Worm (Caenorhabditis elegans) whole organism, midembryonic: Measurements from ENCODE around the gene B0563.7.
A peak's percentile ranks its signal among the peaks of the same experiment; 100 is the strongest.

Experiments used
- T22C8.4 ChIP-seq: fragments of 200-800 bp; sonication (Bioruptor generic); IDR thresholded peaks from 2 replicates; pipeline ENCODE4 v1.3.6; 2022; ENCODE audit warnings: missing genetic modification characterization, missing compliant biosample characterization
- cog-1 ChIP-seq: sonication (generic microtip); optimal IDR thresholded peaks from 2 replicates; lab custom pipeline; 2016; ENCODE audit warnings: missing genetic modification characterization, missing compliant biosample characterization
- flt-1 ChIP-seq: fragments of 200-800 bp; sonication (Bioruptor generic); IDR thresholded peaks from 2 replicates; pipeline ENCODE4 v1.3.6; 2022; ENCODE audit warnings: missing genetic modification characterization, missing compliant biosample characterization
- klf-2 ChIP-seq: fragments of 200-800 bp; sonication (Bioruptor generic); conservative IDR thresholded peaks from 2 replicates; pipeline ENCODE4 v1.3.6; 2022; ENCODE audit warnings: missing genetic modification reagents, missing genetic modification characterization, missing compliant biosample characterization
- med-1 ChIP-seq: sonication (generic microtip); optimal IDR thresholded peaks from 2 replicates; lab custom pipeline; 2017; ENCODE audit warnings: missing genetic modification characterization, mild to moderate bottlenecking, missing compliant biosample characterization, antibody characterized with exemption, missing genetic modification reagents; ENCODE audit not compliant: insufficient read depth
- ref-1 ChIP-seq: fragments of 200-800 bp; sonication (Bioruptor generic); conservative IDR thresholded peaks from 2 replicates; pipeline ENCODE4 v1.3.6; 2022; ENCODE audit warnings: missing genetic modification reagents, missing genetic modification characterization, missing compliant biosample characterization
- tab-1 ChIP-seq: fragments of 200-800 bp; sonication (Bioruptor generic); IDR thresholded peaks from 2 replicates; pipeline ENCODE4 v1.3.6; 2022; ENCODE audit warnings: missing genetic modification characterization, missing compliant biosample characterization
- ztf-23 ChIP-seq: fragments of 200-800 bp; sonication (Bioruptor generic); IDR thresholded peaks from 2 replicates; pipeline ENCODE4 v1.3.6; 2022; ENCODE audit warnings: missing genetic modification reagents, missing genetic modification characterization, missing compliant biosample characterization
- ztf-29 ChIP-seq: fragments of 200-800 bp; sonication (Bioruptor generic); IDR thresholded peaks from 2 replicates; pipeline ENCODE4 v1.3.6; 2022; ENCODE audit warnings: missing genetic modification reagents, missing genetic modification characterization, missing compliant biosample characterization

Gene B0563.7

ce11 chrX:9146953-9147352 is 7.2 kb downstream of the B0563.7 start:
- TF ChIP-seq ref-1 (GFP tag; lab: Robert Waterston, UW), result no peak
- TF ChIP-seq flt-1 (GFP tag; lab: Robert Waterston, UW), result no peak
- no peak for TF ChIP-seq ztf-29
- no peak for TF ChIP-seq tab-1 (GFP tag; lab: Robert Waterston, UW)
- no peak for TF ChIP-seq klf-2 (GFP tag; lab: Robert Waterston, UW)
- no peak for TF ChIP-seq ztf-23
- TF ChIP-seq med-1 (GFP tag; lab: Kevin White, UChicago), result no peak
- TF ChIP-seq T22C8.4 (GFP tag; lab: Robert Waterston, UW), result no peak
- TF ChIP-seq cog-1, result no peak

ce11 chrX:9145848-9146247 is 8.3 kb downstream of the B0563.7 start, which contains the start of gene B0563.5:
Gene B0563.5 (plus strand): TSS chrX:9146148.
- TF ChIP-seq ztf-29, result no peak
- no peak for TF ChIP-seq tab-1 (GFP tag; lab: Robert Waterston, UW)
- TF ChIP-seq ref-1 (GFP tag; lab: Robert Waterston, UW), result no peak
- TF ChIP-seq ztf-23, result no peak

ce11 chrX:9137402-9137801 is 16.7 kb downstream of the B0563.7 start, which contains the start of gene B0563.6:
Gene B0563.6 (plus strand): TSS chrX:9137702.
- no peak for TF ChIP-seq ztf-29
- TF ChIP-seq klf-2 (GFP tag; lab: Robert Waterston, UW), result no peak
- no peak for TF ChIP-seq flt-1 (GFP tag; lab: Robert Waterston, UW)
- TF ChIP-seq tab-1 (GFP tag; lab: Robert Waterston, UW), result no peak
- no peak for TF ChIP-seq ref-1 (GFP tag; lab: Robert Waterston, UW)
- no peak for TF ChIP-seq T22C8.4 (GFP tag; lab: Robert Waterston, UW)
- TF ChIP-seq ztf-23, result no peak
- no peak for TF ChIP-seq cog-1
- TF ChIP-seq med-1 (GFP tag; lab: Kevin White, UChicago), result no peak

ce11 chrX:9117541-9117940 is 36.6 kb downstream of the B0563.7 start:
- TF ChIP-seq med-1 (GFP tag; lab: Kevin White, UChicago), result no peak
- TF ChIP-seq ref-1 (GFP tag; lab: Robert Waterston, UW), result no peak
- no peak for TF ChIP-seq T22C8.4 (GFP tag; lab: Robert Waterston, UW)
- TF ChIP-seq tab-1 (GFP tag; lab: Robert Waterston, UW), result no peak

ce11 chrX:9113829-9114228 is 40.3 kb downstream of the B0563.7 start, which contains the start of gene C25A11.2:
Gene C25A11.2 (plus strand): TSS chrX:9114066.
- TF ChIP-seq ref-1 (GFP tag; lab: Robert Waterston, UW) (no peak), ztf-29 (no peak), flt-1 (GFP tag; lab: Robert Waterston, UW) (peak; percentile 46; the same call in 1 of the 2 replicates), med-1 (GFP tag; lab: Kevin White, UChicago) (no peak), ztf-23 (0 out of 2 replicates have a peak, but pooled peaks have one; percentile 41), cog-1 (no peak), tab-1 (GFP tag; lab: Robert Waterston, UW) (no peak; the same call in 1 of the 2 replicates)

ce11 chrX:9111585-9111984 is 42.5 kb downstream of the B0563.7 start:
- no peak for TF ChIP-seq tab-1 (GFP tag; lab: Robert Waterston, UW)
- no peak for TF ChIP-seq med-1 (GFP tag; lab: Kevin White, UChicago)
- no peak for TF ChIP-seq ztf-29
- TF ChIP-seq T22C8.4 (GFP tag; lab: Robert Waterston, UW), result no peak
- TF ChIP-seq flt-1 (GFP tag; lab: Robert Waterston, UW), result no peak
- no peak for TF ChIP-seq cog-1

- TF ChIP-seq klf-2 (GFP tag; lab: Robert Waterston, UW), result no peak
- TF ChIP-seq med-1 (GFP tag; lab: Kevin White, UChicago), result no peak
- TF ChIP-seq ztf-29, result no peak
- no peak for TF ChIP-seq ztf-23
- no peak for TF ChIP-seq cog-1
- no peak for TF ChIP-seq T22C8.4 (GFP tag; lab: Robert Waterston, UW)
- TF ChIP-seq tab-1 (GFP tag; lab: Robert Waterston, UW), result no peak
- TF ChIP-seq ref-1 (GFP tag; lab: Robert Waterston, UW), result no peak
- TF ChIP-seq flt-1 (GFP tag; lab: Robert Waterston, UW), result no peak
Measured at ce11 chrX:9107866-9108265, 46.2 kb downstream of the B0563.7 start.

- TF ChIP-seq med-1 (GFP tag; lab: Kevin White, UChicago) (no peak), cog-1 (no peak), ztf-29 (no peak), ztf-23 (no peak), flt-1 (GFP tag; lab: Robert Waterston, UW) (no peak), tab-1 (GFP tag; lab: Robert Waterston, UW) (no peak), klf-2 (GFP tag; lab: Robert Waterston, UW) (no peak), T22C8.4 (GFP tag; lab: Robert Waterston, UW) (no peak), ref-1 (GFP tag; lab: Robert Waterston, UW) (no peak)
Measured at ce11 chrX:9105888-9106287, 48.2 kb downstream of the B0563.7 start.

ce11 chrX:9105075-9105474 is 49.0 kb downstream of the B0563.7 start:
- no peak for TF ChIP-seq klf-2 (GFP tag; lab: Robert Waterston, UW)
- TF ChIP-seq tab-1 (GFP tag; lab: Robert Waterston, UW), result no peak
- TF ChIP-seq ref-1 (GFP tag; lab: Robert Waterston, UW), result no peak
- no peak for TF ChIP-seq cog-1
- no peak for TF ChIP-seq ztf-29
- TF ChIP-seq ztf-23, result no peak
- TF ChIP-seq flt-1 (GFP tag; lab: Robert Waterston, UW), result no peak
- TF ChIP-seq med-1 (GFP tag; lab: Kevin White, UChicago), result no peak

- TF ChIP-seq cog-1 (no peak), med-1 (GFP tag; lab: Kevin White, UChicago) (no peak), flt-1 (GFP tag; lab: Robert Waterston, UW) (no peak), ztf-23 (no peak)
Measured at ce11 chrX:9104399-9104798, 49.7 kb downstream of the B0563.7 start.
